Fruit fly (Drosophila melanogaster): ENCODE results near the gene Lsp1beta.

Lsp1beta gene

DNA sequence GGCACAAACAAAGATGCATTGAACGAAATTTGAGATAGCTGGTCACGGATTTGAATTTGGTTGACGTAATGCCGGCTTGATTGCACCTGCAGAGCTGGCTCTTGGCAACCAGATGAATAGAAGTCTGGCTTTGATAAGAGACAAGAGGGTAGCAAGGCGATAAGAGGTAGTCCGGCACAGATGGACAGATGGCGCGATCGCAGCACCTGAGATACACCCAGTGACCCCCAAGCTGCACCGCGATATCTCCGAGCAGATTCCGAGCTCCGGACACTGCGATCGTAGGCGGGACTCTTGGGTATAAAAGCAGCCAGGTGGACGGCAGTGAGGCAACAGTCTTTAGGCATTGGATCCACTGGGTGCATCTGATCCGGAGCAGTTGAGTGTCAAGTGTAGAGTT lies at the start of gene Lsp1beta:
Gene Lsp1beta (plus strand): TSS at position 185 of the 400 bp plus-strand sequence.
- TF ChIP-seq kay (GFP tag; optimal IDR thresholded peaks at IDR 0.05), result no peak
- no peak for TF ChIP-seq CG15479 (GFP tag; optimal IDR thresholded peaks at IDR 0.05)
- TF ChIP-seq CG2875 (GFP tag; optimal IDR thresholded peaks at IDR 0.05), result no peak
- no peak for TF ChIP-seq fd64A (GFP tag; optimal IDR thresholded peaks at IDR 0.05)
- no peak for TF ChIP-seq Doc2 (GFP tag; IDR thresholded peaks at IDR 0.05)
- TF ChIP-seq CG4424 (GFP tag; optimal IDR thresholded peaks at IDR 0.05), result no peak
- TF ChIP-seq wek (GFP tag; optimal IDR thresholded peaks at IDR 0.05), result no peak
- no peak for TF ChIP-seq CG34376 (GFP tag; optimal IDR thresholded peaks at IDR 0.05)
- no peak for TF ChIP-seq ind (GFP tag; optimal IDR thresholded peaks at IDR 0.05)

DNA sequence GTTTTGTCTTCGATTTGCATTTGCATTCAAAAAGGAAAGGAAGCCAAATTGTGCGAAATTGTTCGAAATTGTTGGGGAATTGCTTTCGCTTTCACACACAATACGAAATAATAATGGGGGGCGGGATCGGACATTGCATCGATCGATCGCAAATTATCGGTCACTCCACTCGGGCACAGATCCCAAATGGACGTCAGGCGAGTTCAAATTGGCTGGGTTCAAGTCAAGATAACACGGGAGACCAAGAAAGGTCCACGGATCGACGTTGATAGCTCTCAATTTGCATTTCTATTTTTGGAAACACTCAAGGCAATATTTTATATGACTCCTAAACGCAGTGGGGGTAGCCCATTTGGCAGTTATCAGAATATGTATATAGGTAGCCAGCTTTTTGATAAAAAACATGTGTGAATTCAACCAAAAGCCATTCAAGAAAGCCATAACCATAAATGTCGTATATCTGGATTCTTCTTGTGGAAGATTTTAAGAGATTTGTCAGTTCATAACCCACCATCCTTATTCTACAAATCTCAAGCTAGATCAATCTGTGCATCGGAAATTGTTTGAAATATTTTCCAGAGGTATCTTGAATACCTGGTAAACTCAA lies 49.1 kb upstream of the Lsp1beta start:
- TF ChIP-seq pfk (GFP tag; optimal IDR thresholded peaks at IDR 0.05), result no peak
- no peak for TF ChIP-seq CG14710 (tag; optimal IDR thresholded peaks at IDR 0.05)
- no peak for TF ChIP-seq Mes4 (GFP tag; optimal IDR thresholded peaks at IDR 0.05)
- no peak for TF ChIP-seq CG33213 (GFP tag; optimal IDR thresholded peaks at IDR 0.05)
- no peak for TF ChIP-seq Tbp (GFP tag; optimal IDR thresholded peaks at IDR 0.05)
- peak; percentile 9 for TF ChIP-seq sens (GFP tag)

dm6 chr2L:849787-850512 lies 48.4 kb upstream of the Lsp1beta start:
- TF ChIP-seq dm (GFP tag; optimal IDR thresholded peaks at IDR 0.05), result no peak
- TF ChIP-seq CG12744 (GFP tag; optimal IDR thresholded peaks at IDR 0.05), result no peak
- TF ChIP-seq mld (GFP tag; IDR thresholded peaks at IDR 0.05; ENCODE audit: partially characterized antibody), result no peak
- no peak for TF ChIP-seq gro (GFP tag; optimal IDR thresholded peaks at IDR 0.05)
- TF ChIP-seq disco-r (GFP tag; optimal IDR thresholded peaks at IDR 0.05), result no peak
- TF ChIP-seq vvl (GFP tag; IDR thresholded peaks at IDR 0.05), result no peak
- no peak for TF ChIP-seq tap (tag; optimal IDR thresholded peaks at IDR 0.05)
- no peak for TF ChIP-seq Aef1 (GFP tag; IDR thresholded peaks at IDR 0.05)
- TF ChIP-seq CG4404 (GFP tag; IDR thresholded peaks at IDR 0.05), result no peak
- TF ChIP-seq sna (GFP tag; IDR thresholded peaks at IDR 0.05; ENCODE audit: partially characterized antibody), result no peak
- TF ChIP-seq CG13424 (tag; optimal IDR thresholded peaks at IDR 0.05), result no peak
- no peak for TF ChIP-seq sim (GFP tag; IDR thresholded peaks at IDR 0.05)
- no peak for TF ChIP-seq CG5180 (GFP tag; optimal IDR thresholded peaks at IDR 0.05)
- TF ChIP-seq cato (GFP tag; optimal IDR thresholded peaks at IDR 0.05; ENCODE audit: borderline replicate concordance), result no peak
- peak; percentile 57 for TF ChIP-seq D (optimal IDR thresholded peaks at IDR 0.05)
- TF ChIP-seq D (GFP tag; optimal IDR thresholded peaks at IDR 0.05), result no peak
- no peak for TF ChIP-seq slbo (GFP tag; IDR thresholded peaks at IDR 0.05)
- TF ChIP-seq eve (GFP tag; optimal IDR thresholded peaks at IDR 0.05), result no peak
- TF ChIP-seq zen (tag; optimal IDR thresholded peaks at IDR 0.05), result peak; percentile 79
- no peak for TF ChIP-seq fru (optimal IDR thresholded peaks at IDR 0.05)
- no peak for TF ChIP-seq Asciz (GFP tag; optimal IDR thresholded peaks at IDR 0.05)
- TF ChIP-seq Xbp1 (GFP tag; optimal IDR thresholded peaks at IDR 0.05), result no peak
- TF ChIP-seq Rfx (GFP tag; IDR thresholded peaks at IDR 0.05), result 0 out of 2 replicates have a peak, but pooled peaks have one; percentile 13
- TF ChIP-seq Deaf1 (tag; optimal IDR thresholded peaks at IDR 0.05), result no peak
- peak; percentile 80 for TF ChIP-seq CG4360 (GFP tag; IDR thresholded peaks at IDR 0.05)
- TF ChIP-seq crol (GFP tag; IDR thresholded peaks at IDR 0.05), result peak; percentile 76
- TF ChIP-seq CG10321 (GFP tag; IDR thresholded peaks at IDR 0.05), result 0 out of 2 replicates have a peak, but pooled peaks have one; percentile 34
- TF ChIP-seq Hr51 (GFP tag; optimal IDR thresholded peaks at IDR 0.05), result no peak
- TF ChIP-seq CG6689 (GFP tag; IDR thresholded peaks at IDR 0.05), result no peak
- no peak for TF ChIP-seq row (GFP tag; IDR thresholded peaks at IDR 0.05)
- TF ChIP-seq CG16813 (GFP tag; IDR thresholded peaks at IDR 0.05; ENCODE audit: partially characterized antibody), result no peak
- no peak for TF ChIP-seq CG4820 (GFP tag; optimal IDR thresholded peaks at IDR 0.05)
- TF ChIP-seq CG7786 (GFP tag; optimal IDR thresholded peaks at IDR 0.05), result no peak

Data from whole organism, embryonic.